Worm (Caenorhabditis elegans): ENCODE measurements around the gene B0222.5.

Gene B0222.5

ce11 chrV:9146849-9147557, 7.7 kb downstream of the B0222.5 start, which contains the start of gene spl-2:
Gene spl-2 (minus strand): TSS chrV:9146899.
- peak; percentile 70 for TF ChIP-seq nhr-20 (tag; optimal IDR thresholded peaks at IDR 0.05)
- no peak for TF ChIP-seq ets-5 (GFP tag; IDR thresholded peaks at IDR 0.05)
- no peak for TF ChIP-seq lir-3 (tag; optimal IDR thresholded peaks at IDR 0.05; ENCODE audit: poor library complexity)
- TF ChIP-seq C04F5.9 (tag; optimal IDR thresholded peaks at IDR 0.05), result no peak
- no peak for TF ChIP-seq jun-1 (tag; optimal IDR thresholded peaks at IDR 0.05)
- no peak for TF ChIP-seq nhr-237 (tag; optimal IDR thresholded peaks at IDR 0.05)
- no peak for TF ChIP-seq unc-30 (tag; optimal IDR thresholded peaks at IDR 0.05)
- no peak for TF ChIP-seq aha-1 (tag; optimal IDR thresholded peaks at IDR 0.05)
- TF ChIP-seq nhr-47 (tag; optimal IDR thresholded peaks at IDR 0.05), result no peak
- no peak for TF ChIP-seq hlh-4 (tag; optimal IDR thresholded peaks at IDR 0.05)
- TF ChIP-seq hpl-2 (GFP tag; optimal IDR thresholded peaks at IDR 0.05), result no peak
- no peak for TF ChIP-seq skn-1 (tag; optimal IDR thresholded peaks at IDR 0.05)
- TF ChIP-seq swsn-7 (tag; optimal IDR thresholded peaks at IDR 0.05), result no peak
- no peak for TF ChIP-seq pax-3 (tag; optimal IDR thresholded peaks at IDR 0.05)
- peak; percentile 17; the same call in 1 of the 2 replicates for TF ChIP-seq nhr-19 (GFP tag; conservative IDR thresholded peaks at IDR 0.05)
- TF ChIP-seq nhr-71 (tag; optimal IDR thresholded peaks at IDR 0.05), result peak; percentile 63
- no peak for TF ChIP-seq fos-1 (tag; optimal IDR thresholded peaks at IDR 0.05)
- TF ChIP-seq nhr-12 (tag; optimal IDR thresholded peaks at IDR 0.05), result no peak
- TF ChIP-seq dsc-1 (tag; optimal IDR thresholded peaks at IDR 0.05), result no peak
- TF ChIP-seq ceh-8 (GFP tag; optimal IDR thresholded peaks at IDR 0.05), result no peak
- TF ChIP-seq nhr-28 (tag; optimal IDR thresholded peaks at IDR 0.05), result no peak
- TF ChIP-seq nhr-84 (tag; optimal IDR thresholded peaks at IDR 0.05), result no peak
- TF ChIP-seq lin-39 (tag; optimal IDR thresholded peaks at IDR 0.05), result no peak
- TF ChIP-seq isw-1 (GFP tag; IDR thresholded peaks at IDR 0.05), result no peak
- TF ChIP-seq ces-1 (GFP tag; optimal IDR thresholded peaks at IDR 0.05), result no peak
- peak; percentile 21 for TF ChIP-seq elt-2 (tag; optimal IDR thresholded peaks at IDR 0.05)
- no peak for TF ChIP-seq C34B4.2 (tag; optimal IDR thresholded peaks at IDR 0.05)
- TF ChIP-seq dpl-1 (GFP tag; optimal IDR thresholded peaks at IDR 0.05), result no peak
- TF ChIP-seq fkh-8 (tag; optimal IDR thresholded peaks at IDR 0.05), result no peak
- no peak for TF ChIP-seq ceh-63 (GFP tag; optimal IDR thresholded peaks at IDR 0.05)
- TF ChIP-seq Y116A8C.19 (tag; optimal IDR thresholded peaks at IDR 0.05; ENCODE audit: borderline replicate concordance), result no peak
- no peak for TF ChIP-seq lin-13 (GFP tag; optimal IDR thresholded peaks at IDR 0.05)
- no peak for TF ChIP-seq sup-37 (GFP tag; optimal IDR thresholded peaks at IDR 0.05)
- TF ChIP-seq mdl-1 (tag; optimal IDR thresholded peaks at IDR 0.05), result peak in 1 of 2 experiments; percentile 4
- no peak for TF ChIP-seq xbp-1 (tag; optimal IDR thresholded peaks at IDR 0.05)
- TF ChIP-seq C16A3.4 (tag; optimal IDR thresholded peaks at IDR 0.05), result no peak
- no peak for TF ChIP-seq hlh-17 (GFP tag; optimal IDR thresholded peaks at IDR 0.05; ENCODE audit: borderline replicate concordance)
- TF ChIP-seq efl-1 (optimal IDR thresholded peaks at IDR 0.05), result no peak
- no peak for TF ChIP-seq efl-1 (GFP tag; optimal IDR thresholded peaks at IDR 0.05 in 1 of 2)
- TF ChIP-seq ztf-11 (tag; optimal IDR thresholded peaks at IDR 0.05), result no peak
- TF ChIP-seq pag-3 (tag; optimal IDR thresholded peaks at IDR 0.05; ENCODE audit: borderline replicate concordance, insufficient read depth), result no peak
- TF ChIP-seq nhr-90 (tag; optimal IDR thresholded peaks at IDR 0.05; ENCODE audit: poor library complexity), result peak; percentile 29
- no peak for TF ChIP-seq zip-4 (GFP tag; optimal IDR thresholded peaks at IDR 0.05)
- TF ChIP-seq rnt-1 (tag; optimal IDR thresholded peaks at IDR 0.05), result no peak
- TF ChIP-seq aly-2 (tag; optimal IDR thresholded peaks at IDR 0.05), result no peak
- no peak for TF ChIP-seq tlp-1 (tag; optimal IDR thresholded peaks at IDR 0.05)
- TF ChIP-seq ztf-4 (tag; optimal IDR thresholded peaks at IDR 0.05), result no peak
- no peak for TF ChIP-seq lin-35 (GFP tag; optimal IDR thresholded peaks at IDR 0.05)
- TF ChIP-seq vab-15 (tag; optimal IDR thresholded peaks at IDR 0.05), result no peak
- TF ChIP-seq mab-9 (GFP tag; IDR thresholded peaks at IDR 0.05), result no peak
- no peak for TF ChIP-seq unc-98 (GFP tag; IDR thresholded peaks at IDR 0.05)
- no peak for TF ChIP-seq nhr-11 (tag; optimal IDR thresholded peaks at IDR 0.05)

Data from whole organism, L1 larva.